Worm (Caenorhabditis elegans) whole organism, L2 larva: ENCODE measurements around the gene plrg-1.

Experiments
- nhr-77 ChIP-seq: fragments of 150-350 bp; optimal IDR thresholded peaks from 2 replicates; lab custom pipeline; 2014; ENCODE audit warnings: missing biosample characterization, missing genetic modification characterization
- unc-55 ChIP-seq: fragments of 150-350 bp; sonication (generic microtip); optimal IDR thresholded peaks from 3 replicates; lab custom pipeline; 2014; ENCODE audit warnings: missing biosample characterization, missing genetic modification reagents, missing genetic modification characterization
- ztf-1 ChIP-seq: fragments of 200-800 bp; sonication (Bioruptor generic); conservative IDR thresholded peaks from 2 replicates; pipeline ENCODE4 v1.3.6; 2022; ENCODE audit warnings: missing genetic modification characterization, missing compliant biosample characterization
- ztf-11 ChIP-seq: sonication (generic microtip); optimal IDR thresholded peaks from 2 replicates; lab custom pipeline; 2017; ENCODE audit warnings: missing biosample characterization, missing genetic modification characterization

DNA sequence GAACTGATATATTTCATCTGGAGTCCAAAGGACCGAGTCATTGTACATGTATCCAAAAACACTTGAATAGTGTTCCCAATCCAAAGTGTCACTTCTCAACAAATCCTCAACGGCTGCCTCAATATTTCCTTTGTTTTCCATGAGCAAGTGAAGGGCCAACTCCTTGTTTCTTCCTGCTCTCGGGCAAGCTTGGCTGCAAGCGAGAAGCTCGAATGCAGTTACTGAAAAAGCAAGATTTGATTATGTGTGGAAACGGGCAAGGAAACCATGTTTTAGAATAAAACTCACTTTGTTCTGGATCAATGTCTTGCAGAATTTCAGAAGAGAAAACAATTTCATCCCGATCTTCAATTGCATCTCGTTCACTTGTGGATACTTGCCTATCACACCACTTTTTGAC, 46.5 kb upstream of the plrg-1 start:
- TF ChIP-seq unc-55 (no peak), nhr-77 (tag; lab: Kevin White, UChicago) (no peak), ztf-1 (GFP tag; lab: Robert Waterston, UW) (no peak), ztf-11 (tag; lab: Kevin White, UChicago) (no peak)
